Worm (Caenorhabditis elegans): ENCODE measurements around the gene pas-6.

ce11 chrV:5592323-5592722, 8.2 kb upstream of the pas-6 start, which contains the start of gene vps-37:
- no peak for TF ChIP-seq unc-86 (tag; optimal IDR thresholded peaks at IDR 0.05)
- TF ChIP-seq ets-4 (tag; optimal IDR thresholded peaks at IDR 0.05): no peak
- no peak for TF ChIP-seq nhr-11 (tag; optimal IDR thresholded peaks at IDR 0.05)
- no peak for TF ChIP-seq elt-4 (tag; optimal IDR thresholded peaks at IDR 0.05)
- no peak for TF ChIP-seq ceh-9 (tag; optimal IDR thresholded peaks at IDR 0.05)
- peak; percentile 36 for TF ChIP-seq ceh-14 (tag; optimal IDR thresholded peaks at IDR 0.05)
- no peak for TF ChIP-seq ttx-3 (tag; optimal IDR thresholded peaks at IDR 0.05)
- no peak for TF ChIP-seq odd-2 (tag; optimal IDR thresholded peaks at IDR 0.05)
- no peak for TF ChIP-seq ama-1 (optimal IDR thresholded peaks at IDR 0.05)
- TF ChIP-seq ztf-16 (tag; optimal IDR thresholded peaks at IDR 0.05): no peak
- no peak for TF ChIP-seq fkh-10 (GFP tag; optimal IDR thresholded peaks at IDR 0.05)
- TF ChIP-seq Y22D7AL.16 (tag; optimal IDR thresholded peaks at IDR 0.05): no peak
- no peak for TF ChIP-seq dve-1 (tag; optimal IDR thresholded peaks at IDR 0.05)
